Worm (Caenorhabditis elegans): ENCODE results near the gene ncr-1.

ce11 chrX:4523315-4523714, 34.7 kb upstream of the ncr-1 start:
- TF ChIP-seq pes-1 (GFP tag; IDR thresholded peaks at IDR 0.05) (no peak), ceh-36 (tag; optimal IDR thresholded peaks at IDR 0.05) (no peak), ama-1 (optimal IDR thresholded peaks at IDR 0.05) (no peak), tbx-37 (GFP tag; conservative IDR thresholded peaks at IDR 0.05) (no peak)

Data from whole organism, early embryonic.